Worm (Caenorhabditis elegans) whole organism, L4 larva: Measurements from ENCODE around the gene srj-25.
A peak's percentile ranks its signal among the peaks of the same experiment; 100 is the strongest.

Source experiments
- F44E2.7 ChIP-seq: fragments of 200-800 bp; sonication (Bioruptor generic); IDR thresholded peaks from 2 replicates; pipeline ENCODE4 v2.1.2; 2022; ENCODE audit warnings: missing genetic modification characterization, missing compliant biosample characterization
- R02D3.7 ChIP-seq: fragments of 150-350 bp; sonication (generic microtip); optimal IDR thresholded peaks from 3 replicates; lab custom pipeline; 2014; ENCODE audit warnings: missing biosample characterization, missing genetic modification characterization
- T20F7.1 ChIP-seq: fragments of 200-800 bp; sonication (Bioruptor generic); optimal IDR thresholded peaks from 2 replicates; lab custom pipeline; 2018; ENCODE audit warnings: mild to moderate bottlenecking, missing genetic modification characterization, missing compliant biosample characterization
- T26A8.4 ChIP-seq: fragments of 200-800 bp; sonication (Bioruptor generic); IDR thresholded peaks from 2 replicates; pipeline ENCODE4 v1.3.6; 2022; ENCODE audit warnings: missing genetic modification characterization, missing compliant biosample characterization
- Y105C5A.15 ChIP-seq: fragments of 200-800 bp; sonication (Bioruptor generic); IDR thresholded peaks from 2 replicates; pipeline ENCODE4 v1.3.6; 2022; ENCODE audit warnings: missing genetic modification characterization, missing compliant biosample characterization
- Y48G9A.11 ChIP-seq: fragments of 200-800 bp; sonication (Bioruptor generic); IDR thresholded peaks from 2 replicates; pipeline ENCODE4 v1.3.6; 2022; ENCODE audit warnings: missing genetic modification reagents, missing genetic modification characterization, missing compliant biosample characterization
- aha-1 ChIP-seq: fragments of 150-350 bp; peaks from one replicate; lab custom pipeline; 2014; ENCODE audit warnings: missing biosample characterization, missing genetic modification characterization
- aly-2 ChIP-seq: sonication (generic microtip); optimal IDR thresholded peaks from 2 replicates; lab custom pipeline; 2018; ENCODE audit warnings: missing biosample characterization, missing genetic modification characterization
- arid-1 ChIP-seq: fragments of 200-800 bp; sonication (Bioruptor generic); conservative IDR thresholded peaks from 2 replicates; pipeline ENCODE4 v1.3.6; 2022; ENCODE audit warnings: missing genetic modification reagents, missing genetic modification characterization, missing compliant biosample characterization
- ceh-28 ChIP-seq: fragments of 150-350 bp; optimal IDR thresholded peaks from 2 replicates; lab custom pipeline; 2014; ENCODE audit warnings: missing biosample characterization, missing genetic modification reagents, missing genetic modification characterization
- ceh-32 ChIP-seq: sonication (generic microtip); optimal IDR thresholded peaks from 2 replicates; lab custom pipeline; 2016; ENCODE audit warnings: mild to moderate bottlenecking, missing genetic modification characterization, missing compliant biosample characterization; ENCODE audit not compliant: poor library complexity
- ceh-62 ChIP-seq: sonication (generic microtip); optimal IDR thresholded peaks from 2 replicates; lab custom pipeline; 2017; ENCODE audit warnings: missing biosample characterization, missing genetic modification characterization
- ceh-82 ChIP-seq: sonication (generic microtip); optimal IDR thresholded peaks from 2 replicates; lab custom pipeline; 2017; ENCODE audit warnings: missing biosample characterization, missing genetic modification characterization
- ctbp-1 ChIP-seq: fragments of 200-800 bp; sonication (Bioruptor generic); IDR thresholded peaks from 2 replicates; pipeline ENCODE4 v1.3.6; 2022; ENCODE audit warnings: missing genetic modification reagents, missing genetic modification characterization, missing compliant biosample characterization
- daf-8 ChIP-seq: fragments of 200-800 bp; sonication (Bioruptor generic); IDR thresholded peaks from 2 replicates; pipeline ENCODE4 v1.3.6; 2022; ENCODE audit warnings: missing genetic modification characterization, missing compliant biosample characterization
- dmd-8 ChIP-seq: fragments of 200-800 bp; sonication (Bioruptor generic); IDR thresholded peaks from 2 replicates; pipeline ENCODE4 v1.3.6; 2022; ENCODE audit warnings: missing genetic modification characterization, missing compliant biosample characterization
- dmd-9 ChIP-seq: fragments of 200-800 bp; sonication (Bioruptor generic); IDR thresholded peaks from 2 replicates; pipeline ENCODE4 v1.3.6; 2022; ENCODE audit warnings: missing genetic modification reagents, missing genetic modification characterization, missing compliant biosample characterization
- dpl-1 ChIP-seq: fragments of 150-350 bp; optimal IDR thresholded peaks from 2 replicates; lab custom pipeline; 2014; ENCODE audit warnings: missing biosample characterization, missing genetic modification reagents, missing genetic modification characterization
- duxl-1 ChIP-seq: sonication (generic microtip); optimal IDR thresholded peaks from 2 replicates; lab custom pipeline; 2016; ENCODE audit warnings: mild to moderate bottlenecking, missing genetic modification characterization, moderate library complexity, missing compliant biosample characterization; ENCODE audit not compliant: poor library complexity
- gei-8 ChIP-seq: fragments of 200-800 bp; sonication (Bioruptor generic); optimal IDR thresholded peaks from 2 replicates; lab custom pipeline; 2018; ENCODE audit warnings: mild to moderate bottlenecking, missing genetic modification characterization, missing compliant biosample characterization
- hif-1 ChIP-seq, 2 experiments: sonication (generic microtip); optimal IDR thresholded peaks; 2 replicates each; lab custom pipeline; 2016 to 2017; ENCODE audit warnings: missing compliant biosample characterization in 2 of 2, missing genetic modification characterization in 2 of 2, missing genetic modification reagents in 2 of 2, missing genotype in 2 of 2, mild to moderate bottlenecking in 1 of 2
- lim-7 ChIP-seq: fragments of 200-800 bp; sonication (Bioruptor generic); IDR thresholded peaks from 2 replicates; pipeline ENCODE4 v1.3.6; 2022; ENCODE audit warnings: missing genetic modification characterization, missing compliant biosample characterization
- lin-13 ChIP-seq: fragments of 150-350 bp; optimal IDR thresholded peaks from 2 replicates; lab custom pipeline; 2014; ENCODE audit warnings: missing biosample characterization, missing genetic modification reagents, missing genetic modification characterization
- lir-3 ChIP-seq: sonication (generic microtip); optimal IDR thresholded peaks from 2 replicates; lab custom pipeline; 2016; ENCODE audit warnings: mild to moderate bottlenecking, missing genetic modification characterization, missing compliant biosample characterization
- lsy-2 ChIP-seq, 2 experiments: fragments of 150-350 bp in 1 of 2; sonication (generic microtip) in 1 of 2; optimal IDR thresholded peaks; 2 replicates each; lab custom pipeline; 2014 to 2017; ENCODE audit warnings: missing biosample characterization in 2 of 2, missing genetic modification characterization in 2 of 2
- madf-5 ChIP-seq, 2 experiments: fragments of 200-800 bp; sonication (Bioruptor generic); IDR thresholded peaks; 2 replicates each; pipeline ENCODE4 v1.3.6; 2022; ENCODE audit warnings: missing compliant biosample characterization in 2 of 2, missing genetic modification characterization in 2 of 2
- madf-9 ChIP-seq: fragments of 200-800 bp; sonication (Bioruptor generic); conservative IDR thresholded peaks from 2 replicates; pipeline ENCODE4 v1.3.6; 2022; ENCODE audit warnings: missing genetic modification reagents, missing genetic modification characterization, missing compliant biosample characterization
- mep-1 ChIP-seq: fragments of 150-350 bp; sonication (generic microtip); optimal IDR thresholded peaks from 3 replicates; lab custom pipeline; 2014; ENCODE audit warnings: missing biosample characterization, missing genetic modification characterization
- mes-2 ChIP-seq: sonication (generic microtip); optimal IDR thresholded peaks from 2 replicates; lab custom pipeline; 2016; ENCODE audit warnings: missing genotype, mild to moderate bottlenecking, missing genetic modification characterization, missing compliant biosample characterization; ENCODE audit not compliant: poor library complexity, severe bottlenecking
- mxl-2 ChIP-seq: fragments of 200-800 bp; sonication (Bioruptor generic); conservative IDR thresholded peaks from 2 replicates; pipeline ENCODE4 v1.3.6; 2022; ENCODE audit warnings: missing genetic modification reagents, missing genetic modification characterization, missing compliant biosample characterization
- mxl-3 ChIP-seq: fragments of 200-800 bp; sonication (Bioruptor generic); optimal IDR thresholded peaks from 2 replicates; lab custom pipeline; 2018; ENCODE audit warnings: mild to moderate bottlenecking, missing genetic modification characterization, missing compliant biosample characterization
- nhr-11 ChIP-seq: fragments of 150-350 bp; optimal IDR thresholded peaks from 2 replicates; lab custom pipeline; 2014; ENCODE audit warnings: missing biosample characterization, missing genetic modification characterization
- nhr-28 ChIP-seq: fragments of 150-350 bp; optimal IDR thresholded peaks from 2 replicates; lab custom pipeline; 2014; ENCODE audit warnings: missing biosample characterization, missing genetic modification characterization
- nhr-42 ChIP-seq: fragments of 200-800 bp; sonication (Bioruptor generic); IDR thresholded peaks from 2 replicates; pipeline ENCODE4 v1.3.6; 2022; ENCODE audit warnings: missing genetic modification characterization, missing compliant biosample characterization
- nhr-76 ChIP-seq: fragments of 150-350 bp; optimal IDR thresholded peaks from 2 replicates; lab custom pipeline; 2014; ENCODE audit warnings: missing biosample characterization, missing genetic modification characterization
- nhr-77 ChIP-seq: fragments of 150-350 bp; optimal IDR thresholded peaks from 2 replicates; lab custom pipeline; 2014; ENCODE audit warnings: missing biosample characterization, missing genetic modification characterization
- pha-4 ChIP-seq, 2 experiments: fragments of 150-350 bp in 1 of 2; fragments of 200-800 bp in 1 of 2; sonication (Bioruptor generic) in 1 of 2; IDR thresholded peaks in 1 of 2; optimal IDR thresholded peaks in 1 of 2; 2 replicates each; pipeline versions ENCODE4 v1.3.6 to Lab custom; 2014 to 2022; ENCODE audit warnings: missing genetic modification characterization in 2 of 2, missing genetic modification reagents in 2 of 2, missing biosample characterization in 1 of 2, missing compliant biosample characterization in 1 of 2
- pqm-1 ChIP-seq: sonication (generic microtip); optimal IDR thresholded peaks from 2 replicates; lab custom pipeline; 2017; ENCODE audit warnings: missing biosample characterization, missing genetic modification characterization
- rbr-2 ChIP-seq: sonication (generic microtip); optimal IDR thresholded peaks from 2 replicates; lab custom pipeline; 2016; ENCODE audit warnings: missing genotype, missing genetic modification characterization, missing compliant biosample characterization
- saeg-2 ChIP-seq: fragments of 200-800 bp; sonication (Bioruptor generic); IDR thresholded peaks from 2 replicates; pipeline ENCODE4 v1.3.6; 2022; ENCODE audit warnings: missing genetic modification reagents, missing genetic modification characterization, missing compliant biosample characterization
- sdz-12 ChIP-seq: fragments of 200-800 bp; sonication (Bioruptor generic); optimal IDR thresholded peaks from 2 replicates; lab custom pipeline; 2018; ENCODE audit warnings: mild to moderate bottlenecking, missing genetic modification characterization, missing compliant biosample characterization
- skn-1 ChIP-seq: fragments of 150-350 bp; optimal IDR thresholded peaks from 2 replicates; lab custom pipeline; 2014; ENCODE audit warnings: missing biosample characterization, missing genetic modification characterization
- snpc-1.2 ChIP-seq: fragments of 200-800 bp; sonication (Bioruptor generic); IDR thresholded peaks from 2 replicates; pipeline ENCODE4 v1.3.6; 2022; ENCODE audit warnings: missing genetic modification reagents, missing genetic modification characterization, missing compliant biosample characterization
- snpc-4 ChIP-seq: fragments of 150-350 bp; optimal IDR thresholded peaks from 2 replicates; lab custom pipeline; 2014; ENCODE audit warnings: missing biosample characterization, missing genetic modification characterization
- unc-39 ChIP-seq: sonication (generic microtip); optimal IDR thresholded peaks from 2 replicates; lab custom pipeline; 2017; ENCODE audit warnings: missing biosample characterization, missing genetic modification characterization
- vab-7 ChIP-seq: fragments of 200-800 bp; sonication (Bioruptor generic); IDR thresholded peaks from 2 replicates; pipeline ENCODE4 v1.3.6; 2022; ENCODE audit warnings: missing genetic modification reagents, missing genetic modification characterization, missing compliant biosample characterization
- zag-1 ChIP-seq: fragments of 150-350 bp; optimal IDR thresholded peaks from 2 replicates; lab custom pipeline; 2014; ENCODE audit warnings: missing biosample characterization, missing genetic modification characterization

Gene srj-25

ce11 chrV:778339-778738, 42.3 kb upstream of the srj-25 start, which contains the start of gene srbc-59:
TSS of gene srbc-59 (plus strand) at chrV:778639.
- TF ChIP-seq ceh-82 (tag; lab: Kevin White, UChicago) (no peak), zag-1 (tag; lab: Kevin White, UChicago) (no peak), lin-13 (no peak), madf-5 (GFP tag; IDR thresholded peaks at IDR 0.05; lab: Robert Waterston, UW) (no peak), hif-1 (tag; optimal IDR thresholded peaks at IDR 0.05; lab: Kevin White, UChicago) (no peak), unc-39 (no peak), sdz-12 (GFP tag; lab: Kevin White, UChicago) (no peak), nhr-76 (tag; lab: Kevin White, UChicago) (no peak), rbr-2 (tag; lab: Kevin White, UChicago) (no peak), nhr-11 (no peak), Y105C5A.15 (no peak), mxl-3 (GFP tag; lab: Kevin White, UChicago) (no peak), Y48G9A.11 (GFP tag; lab: Robert Waterston, UW) (no peak), dmd-8 (GFP tag; lab: Robert Waterston, UW) (no peak), dmd-9 (GFP tag; lab: Robert Waterston, UW) (no peak), ceh-62 (tag; lab: Kevin White, UChicago) (no peak), T20F7.1 (no peak), mxl-2 (GFP tag; lab: Robert Waterston, UW) (no peak), vab-7 (GFP tag; lab: Robert Waterston, UW) (no peak)

ce11 chrV:777285-777684, 41.2 kb upstream of the srj-25 start, which contains the start of gene R09E12.9:
TSS of gene R09E12.9 (plus strand) at chrV:777600.
- TF ChIP-seq nhr-42 (GFP tag; lab: Robert Waterston, UW): peak; percentile 95
- no peak for TF ChIP-seq lsy-2 (tag; optimal IDR thresholded peaks at IDR 0.05; lab: Kevin White, UChicago)
- TF ChIP-seq dpl-1: peak; percentile 3
- TF ChIP-seq nhr-77 (tag; lab: Kevin White, UChicago): peak; percentile 100
- no peak for TF ChIP-seq mep-1 (tag; lab: Kevin White, UChicago)
- peak; percentile 20 for TF ChIP-seq duxl-1 (tag; lab: Kevin White, UChicago)
- peak; percentile 100 for TF ChIP-seq nhr-28 (tag; lab: Kevin White, UChicago)

ce11 chrV:774875-775359, 38.8 kb upstream of the srj-25 start, which contains the start of gene srbc-58:
TSS of gene srbc-58 (plus strand) at chrV:774995.
- no peak for TF ChIP-seq ceh-32 (tag; lab: Kevin White, UChicago)
- TF ChIP-seq mxl-2 (GFP tag; lab: Robert Waterston, UW): no peak
- 0 out of 2 replicates have a peak, but pooled peaks have one; percentile 38 for TF ChIP-seq nhr-42 (GFP tag; lab: Robert Waterston, UW)
- TF ChIP-seq snpc-4 (tag; lab: Kevin White, UChicago): no peak
- TF ChIP-seq nhr-76 (tag; lab: Kevin White, UChicago): no peak
- peak in 1 of 2 experiments; percentile 52 for TF ChIP-seq lsy-2 (tag; optimal IDR thresholded peaks at IDR 0.05; lab: Kevin White, UChicago)
- TF ChIP-seq aha-1 (tag; lab: Kevin White, UChicago): peak; percentile 68
- TF ChIP-seq lir-3 (tag; lab: Kevin White, UChicago): no peak
- TF ChIP-seq saeg-2: no peak
- TF ChIP-seq Y105C5A.15: no peak
- TF ChIP-seq ceh-82 (tag; lab: Kevin White, UChicago): no peak
- 0 out of 2 replicates have a peak, but pooled peaks have one; percentile 21 for TF ChIP-seq ctbp-1
- TF ChIP-seq Y48G9A.11 (GFP tag; lab: Robert Waterston, UW): no peak
- 0 out of 2 replicates have a peak, but pooled peaks have one; percentile 63 for TF ChIP-seq T26A8.4 (GFP tag; lab: Robert Waterston, UW)
- TF ChIP-seq daf-8 (GFP tag; lab: Robert Waterston, UW): no peak
- no peak for TF ChIP-seq skn-1 (tag; lab: Kevin White, UChicago)
- no peak for TF ChIP-seq lim-7 (GFP tag; lab: Robert Waterston, UW)
- TF ChIP-seq R02D3.7 (tag; lab: Kevin White, UChicago): peak; percentile 60
- TF ChIP-seq mes-2 (tag; lab: Kevin White, UChicago): no peak
- no peak for TF ChIP-seq madf-9
- no peak for TF ChIP-seq duxl-1 (tag; lab: Kevin White, UChicago)
- no peak for TF ChIP-seq aly-2 (tag; lab: Kevin White, UChicago)
- peak; percentile 11; the same call in 1 of the 2 replicates for TF ChIP-seq pha-4 (GFP tag; IDR thresholded peaks at IDR 0.05; lab: Robert Waterston, UW)
- no peak for TF ChIP-seq pha-4 (tag; optimal IDR thresholded peaks at IDR 0.05; lab: Kevin White, UChicago)
- no peak for TF ChIP-seq pqm-1
- TF ChIP-seq F44E2.7 (GFP tag; lab: Robert Waterston, UW): no peak
- 0 out of 2 replicates have a peak, but pooled peaks have one; percentile 35 for TF ChIP-seq snpc-1.2
- TF ChIP-seq rbr-2 (tag; lab: Kevin White, UChicago): peak; percentile 21
- no peak for TF ChIP-seq ceh-28 (tag; lab: Kevin White, UChicago)
- no peak for TF ChIP-seq gei-8 (GFP tag; lab: Kevin White, UChicago)
- peak; percentile 70 for TF ChIP-seq arid-1 (GFP tag; lab: Robert Waterston, UW)
